Fruit fly (Drosophila melanogaster) whole organism, prepupa: Measurements from ENCODE around the gene p24-1.
A peak's percentile ranks its signal among the peaks of the same experiment; 100 is the strongest.

ENCODE experiments used
- CG10631 ChIP-seq: fragments of 200-800 bp; sonication (Bioruptor generic); optimal IDR thresholded peaks from 2 replicates; lab custom pipeline; 2016; ENCODE audit warnings: missing biosample characterization, missing genetic modification characterization
- CG11294 ChIP-seq: fragments of 200-800 bp; sonication (Bioruptor generic); IDR thresholded peaks from 2 replicates; pipeline ENCODE4 v1.3.6; 2022; ENCODE audit warnings: missing biosample characterization, missing genetic modification characterization
- CG11762 ChIP-seq: fragments of 200-800 bp; sonication (Bioruptor generic); optimal IDR thresholded peaks from 3 replicates; lab custom pipeline; 2016; ENCODE audit warnings: missing biosample characterization, missing genetic modification characterization; ENCODE audit not compliant: insufficient read depth
- CG11902 ChIP-seq: fragments of 200-800 bp; sonication (Bioruptor generic); optimal IDR thresholded peaks from 3 replicates; lab custom pipeline; 2016; ENCODE audit warnings: missing biosample characterization, missing genetic modification characterization
- CG15336 ChIP-seq: fragments of 200-800 bp; sonication (Bioruptor generic); IDR thresholded peaks from 2 replicates; pipeline ENCODE4 v1.3.6; 2022; ENCODE audit warnings: missing biosample characterization, missing genetic modification characterization
- CG1621 ChIP-seq: fragments of 200-800 bp; sonication (Bioruptor generic); optimal IDR thresholded peaks from 3 replicates; lab custom pipeline; 2018; ENCODE audit warnings: missing biosample characterization, mild to moderate bottlenecking, missing genetic modification characterization
- CG16779 ChIP-seq: fragments of 200-800 bp; sonication (Bioruptor generic); optimal IDR thresholded peaks from 3 replicates; lab custom pipeline; 2017; ENCODE audit warnings: missing biosample characterization, mild to moderate bottlenecking, missing genetic modification characterization
- CG31627 ChIP-seq: fragments of 200-800 bp; sonication (Bioruptor generic); optimal IDR thresholded peaks from 3 replicates; lab custom pipeline; 2016; ENCODE audit warnings: missing biosample characterization, missing genetic modification characterization
- CG6163 ChIP-seq: fragments of 200-800 bp; sonication (Bioruptor generic); IDR thresholded peaks from 3 replicates; pipeline ENCODE4 v1.3.6; 2022; ENCODE audit warnings: missing biosample characterization, missing genetic modification characterization
- CG6276 ChIP-seq: fragments of 200-800 bp; sonication (Bioruptor generic); optimal IDR thresholded peaks from 2 replicates; lab custom pipeline; 2017; ENCODE audit warnings: missing biosample characterization, mild to moderate bottlenecking, missing genetic modification characterization
- CG6808 ChIP-seq: fragments of 200-800 bp; sonication (Bioruptor generic); optimal IDR thresholded peaks from 3 replicates; lab custom pipeline; 2017; ENCODE audit warnings: missing biosample characterization, missing genetic modification characterization, mild to moderate bottlenecking, moderate library complexity, missing genetic modification reagents
- CG6854 ChIP-seq: fragments of 200-800 bp; sonication (Bioruptor generic); optimal IDR thresholded peaks from 2 replicates; lab custom pipeline; 2017; ENCODE audit warnings: missing biosample characterization, mild to moderate bottlenecking, missing genetic modification characterization
- CG8119 ChIP-seq: fragments of 200-800 bp; sonication (Bioruptor generic); IDR thresholded peaks from 3 replicates; pipeline ENCODE4 v1.3.6; 2022; ENCODE audit warnings: missing biosample characterization, missing genetic modification characterization
- CG8319 ChIP-seq: fragments of 200-800 bp; sonication (Bioruptor generic); optimal IDR thresholded peaks from 3 replicates; lab custom pipeline; 2016; ENCODE audit warnings: missing biosample characterization, missing genetic modification characterization
- CG8632 ChIP-seq: fragments of 200-800 bp; sonication (Bioruptor generic); optimal IDR thresholded peaks from 3 replicates; lab custom pipeline; 2016; ENCODE audit warnings: missing biosample characterization, missing genetic modification characterization
- CG9139 ChIP-seq: fragments of 200-800 bp; sonication (Bioruptor generic); optimal IDR thresholded peaks from 3 replicates; lab custom pipeline; 2017; ENCODE audit warnings: missing biosample characterization, mild to moderate bottlenecking, missing genetic modification characterization
- Eip78C ChIP-seq: fragments of 200-800 bp; sonication (Bioruptor generic); peaks from one replicate; lab custom pipeline; 2016; ENCODE audit warnings: missing biosample characterization, missing genetic modification characterization
- Eip93F ChIP-seq: fragments of 200-800 bp; sonication (Bioruptor generic); optimal IDR thresholded peaks from 2 replicates; lab custom pipeline; 2016; ENCODE audit warnings: missing biosample characterization, mild to moderate bottlenecking, missing genetic modification characterization
- Ets96B ChIP-seq: fragments of 200-800 bp; optimal IDR thresholded peaks from 2 replicates; lab custom pipeline; 2019; ENCODE audit warnings: missing biosample characterization, mild to moderate bottlenecking, missing genetic modification characterization, moderate library complexity
- Gug ChIP-seq: fragments of 200-800 bp; sonication (Bioruptor generic); IDR thresholded peaks from 2 replicates; pipeline ENCODE4 v1.3.6; 2022; ENCODE audit warnings: missing biosample characterization, missing genetic modification characterization
- Hr38 ChIP-seq: sonication (Bioruptor generic); optimal IDR thresholded peaks from 2 replicates; lab custom pipeline; 2016; ENCODE audit warnings: missing biosample characterization, missing genetic modification characterization
- OdsH ChIP-seq: fragments of 200-800 bp; sonication (Bioruptor generic); optimal IDR thresholded peaks from 3 replicates; lab custom pipeline; 2016; ENCODE audit warnings: missing biosample characterization, missing genetic modification characterization
- Sox102F ChIP-seq: fragments of 200-800 bp; sonication (Bioruptor generic); optimal IDR thresholded peaks from 2 replicates; lab custom pipeline; 2016; ENCODE audit warnings: missing biosample characterization, mild to moderate bottlenecking, missing genetic modification characterization
- acj6 ChIP-seq: fragments of 200-800 bp; sonication (Bioruptor generic); optimal IDR thresholded peaks from 3 replicates; lab custom pipeline; 2016; ENCODE audit warnings: missing biosample characterization, missing genetic modification characterization
- dsx ChIP-seq: fragments of 200-800 bp; optimal IDR thresholded peaks from 3 replicates; lab custom pipeline; 2019; ENCODE audit warnings: missing biosample characterization, mild to moderate bottlenecking, missing genetic modification characterization, moderate library complexity; ENCODE audit not compliant: poor library complexity, severe bottlenecking
- eg ChIP-seq: fragments of 200-800 bp; sonication (Bioruptor generic); IDR thresholded peaks from 3 replicates; pipeline ENCODE4 v1.3.6; 2022; ENCODE audit warnings: missing biosample characterization, missing genetic modification characterization
- esn ChIP-seq: fragments of 200-800 bp; sonication (Bioruptor generic); optimal IDR thresholded peaks from 2 replicates; lab custom pipeline; 2016; ENCODE audit warnings: missing biosample characterization, mild to moderate bottlenecking, missing genetic modification characterization, moderate library complexity
- fd85E ChIP-seq: fragments of 200-800 bp; sonication (Bioruptor generic); optimal IDR thresholded peaks from 3 replicates; lab custom pipeline; 2016; ENCODE audit warnings: missing biosample characterization, missing genetic modification characterization
- fkh ChIP-seq: fragments of 200-800 bp; sonication (Bioruptor generic); optimal IDR thresholded peaks from 3 replicates; lab custom pipeline; 2017; ENCODE audit warnings: missing biosample characterization, mild to moderate bottlenecking, missing genetic modification characterization, moderate library complexity
- lz ChIP-seq: fragments of 200-800 bp; sonication (Bioruptor generic); optimal IDR thresholded peaks from 3 replicates; lab custom pipeline; 2016; ENCODE audit warnings: missing biosample characterization, missing genetic modification characterization
- pdm3 ChIP-seq: fragments of 200-800 bp; sonication (Bioruptor generic); optimal IDR thresholded peaks from 3 replicates; lab custom pipeline; 2016; ENCODE audit warnings: missing biosample characterization, missing genetic modification characterization
- salr ChIP-seq, 2 experiments: fragments of 200-800 bp; sonication (Bioruptor generic); optimal IDR thresholded peaks; 3 replicates each; lab custom pipeline; 2016 to 2018; ENCODE audit warnings: missing biosample characterization in 2 of 2, missing genetic modification characterization in 2 of 2, mild to moderate bottlenecking in 1 of 2
- ss ChIP-seq, 2 experiments: fragments of 200-800 bp; sonication (Bioruptor generic); optimal IDR thresholded peaks; 2 replicates in 1 of 2; 3 replicates in 1 of 2; lab custom pipeline; 2017 to 2018; ENCODE audit warnings: mild to moderate bottlenecking in 2 of 2, missing biosample characterization in 2 of 2, missing genetic modification characterization in 2 of 2, moderate library complexity in 1 of 2
- svp ChIP-seq: fragments of 200-800 bp; sonication (Bioruptor generic); peaks from one replicate; lab custom pipeline; 2016; ENCODE audit warnings: missing biosample characterization, missing genetic modification characterization
- vri ChIP-seq: fragments of 200-800 bp; sonication (Bioruptor generic); optimal IDR thresholded peaks from 3 replicates; lab custom pipeline; 2016; ENCODE audit warnings: missing biosample characterization, mild to moderate bottlenecking, missing genetic modification characterization

Gene p24-1

DNA sequence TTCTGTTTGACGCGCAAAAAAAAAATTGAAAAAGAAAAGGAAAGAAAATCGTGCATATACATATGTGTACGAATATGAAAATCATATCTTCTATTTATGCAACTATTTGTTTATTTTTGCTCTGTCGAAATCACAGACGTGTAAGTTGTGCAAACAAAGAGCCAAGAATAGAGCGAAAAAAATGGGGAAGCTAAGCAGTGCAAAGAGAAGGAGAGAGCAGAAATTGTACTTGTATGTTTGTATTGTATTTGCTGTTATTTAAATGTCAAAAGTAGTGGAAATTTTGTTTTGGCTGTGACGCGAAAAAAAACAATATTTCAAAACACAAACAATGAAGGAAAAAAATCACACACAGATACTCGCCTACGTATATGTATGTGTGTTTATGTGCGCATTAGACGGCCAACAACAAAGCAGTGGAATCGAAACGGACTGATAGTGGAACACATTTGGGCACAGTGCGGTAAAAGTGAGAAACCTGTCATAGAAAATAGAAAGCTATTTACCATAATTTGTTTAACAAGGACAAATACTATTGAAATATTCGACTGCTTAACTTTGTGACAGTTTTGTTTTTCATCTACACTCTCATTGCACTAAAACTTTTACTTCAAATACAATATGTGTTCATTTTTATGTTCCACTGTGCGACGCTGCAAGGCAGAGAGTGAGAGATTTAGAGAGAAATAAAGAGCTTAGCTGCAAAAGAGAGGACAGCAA is 34.1 kb downstream of the p24-1 start (continued):
- TF ChIP-seq CG11762, result peak; percentile 94
- peak; percentile 89 for TF ChIP-seq CG31627 (GFP tag; lab: Kevin White, UChicago)
- TF ChIP-seq CG8119 (GFP tag; lab: Robert Waterston, UW), result peak; percentile 98
- peak; percentile 92 for TF ChIP-seq CG10631 (GFP tag; lab: Kevin White, UChicago)
- TF ChIP-seq CG9139, result peak; percentile 48
- peak; percentile 95 for TF ChIP-seq pdm3
- TF ChIP-seq OdsH (GFP tag; lab: Kevin White, UChicago), result peak; percentile 95
- peak; percentile 98 for TF ChIP-seq eg (GFP tag; lab: Robert Waterston, UW)
- TF ChIP-seq CG8632 (GFP tag; lab: Kevin White, UChicago), result peak; percentile 88
- peak; percentile 87 for TF ChIP-seq CG1621 (tag; lab: Kevin White, UChicago)

dm6 chrX:11817183-11817972 is 35.0 kb downstream of the p24-1 start:
- TF ChIP-seq vri, result peak; percentile 15
- peak; percentile 52 for TF ChIP-seq fkh (GFP tag; lab: Kevin White, UChicago)
- TF ChIP-seq CG11902 (GFP tag; lab: Kevin White, UChicago), result no peak
- TF ChIP-seq Eip78C (GFP tag; lab: Kevin White, UChicago), result no peak
- TF ChIP-seq esn, result no peak
- no peak for TF ChIP-seq Hr38 (GFP tag; lab: Kevin White, UChicago)
- peak; percentile 23; the same call in 2 of the 3 replicates for TF ChIP-seq CG8119 (GFP tag; lab: Robert Waterston, UW)
- peak; percentile 39; the same call in 1 of the 3 replicates for TF ChIP-seq eg (GFP tag; lab: Robert Waterston, UW)
- TF ChIP-seq CG9139, result peak; percentile 4
- TF ChIP-seq CG11294 (GFP tag; lab: Robert Waterston, UW), result no peak
- peak; percentile 14 for TF ChIP-seq dsx
- TF ChIP-seq CG6854 (GFP tag; lab: Kevin White, UChicago), result peak; percentile 26
- TF ChIP-seq Ets96B (tag; lab: Kevin White, UChicago), result peak; percentile 12
- TF ChIP-seq lz, result no peak
- TF ChIP-seq ss (GFP tag; optimal IDR thresholded peaks at IDR 0.05; lab: Kevin White, UChicago), result peak; percentile 6 to 41
- TF ChIP-seq CG6808 (GFP tag; lab: Kevin White, UChicago), result peak; percentile 47
- TF ChIP-seq CG8632 (GFP tag; lab: Kevin White, UChicago), result peak; percentile 18
- no peak for TF ChIP-seq CG6276 (GFP tag; lab: Kevin White, UChicago)
- TF ChIP-seq acj6, result no peak
- TF ChIP-seq fd85E (GFP tag; lab: Kevin White, UChicago), result no peak
- TF ChIP-seq CG6163 (GFP tag; lab: Robert Waterston, UW), result peak; percentile 79
- peak; percentile 23 for TF ChIP-seq svp (GFP tag; lab: Kevin White, UChicago)
- TF ChIP-seq CG16779, result peak; percentile 2

DNA sequence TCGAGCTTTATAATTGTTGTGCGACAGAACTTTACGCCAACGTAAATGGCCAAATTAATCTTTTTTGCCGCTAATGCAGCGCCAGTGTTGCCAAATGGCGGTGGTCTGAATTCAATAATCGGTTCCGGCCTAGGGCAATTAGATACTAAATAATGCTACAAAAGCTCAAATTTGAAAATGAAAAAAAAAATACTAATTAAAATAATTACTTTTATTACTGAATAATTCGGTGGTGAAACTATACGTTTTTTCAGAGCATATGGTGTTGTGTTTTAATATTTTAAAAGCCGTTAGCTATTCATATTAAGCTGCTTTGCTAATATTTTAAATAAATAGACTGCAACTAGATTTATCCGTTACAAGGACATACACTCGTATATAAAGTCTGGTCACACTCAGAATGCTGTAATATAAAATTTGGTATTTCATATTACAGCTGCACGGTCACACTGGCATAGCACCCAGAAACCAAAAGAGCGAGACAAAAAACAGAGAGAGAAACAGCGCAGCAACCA is 35.8 kb downstream of the p24-1 start, which contains the start of the genes CG1578 and rudhira:
Gene CG1578, minus strand, starts transcription at position 118 of the 515 bp plus-strand sequence.
Gene rudhira, plus strand, starts transcription at position 465 of the 515 bp plus-strand sequence.
- TF ChIP-seq CG15336 (GFP tag; lab: Robert Waterston, UW) (no peak), salr (GFP tag; optimal IDR thresholded peaks at IDR 0.05; lab: Kevin White, UChicago) (no peak), Eip93F (GFP tag; lab: Kevin White, UChicago) (peak; percentile 8), Eip78C (GFP tag; lab: Kevin White, UChicago) (peak; percentile 38), Sox102F (GFP tag; lab: Kevin White, UChicago) (peak; percentile 33), CG8319 (GFP tag; lab: Kevin White, UChicago) (no peak), dsx (no peak), lz (peak; percentile 11), CG1621 (tag; lab: Kevin White, UChicago) (no peak), Gug (GFP tag; lab: Robert Waterston, UW) (no peak), svp (GFP tag; lab: Kevin White, UChicago) (peak; percentile 60), CG6163 (GFP tag; lab: Robert Waterston, UW) (0 out of 3 replicates have a peak, but pooled peaks have one; percentile 0)
